In genomic region chrIV:7800338-7800737, ce11 we compare ENCODE assay signal across 2 worm cellular contexts.
TF ChIP-seq lines count a peak whose summit lies in the region.

No protein-coding gene starts in this region.

TF ChIP-seq in whole organism, L4 larva, 104 proteins besides CTCF, POLR2A, EP300 and RAD21:
- TF ChIP-seq snpc-1.2 (GFP tag; IDR thresholded peaks at IDR 0.05; lab: Robert Waterston, UW) (peak; percentile 61), nhr-76 (tag; optimal IDR thresholded peaks at IDR 0.05; lab: Kevin White, UChicago) (no peak), unc-39 (tag; optimal IDR thresholded peaks at IDR 0.05; lab: Kevin White, UChicago) (no peak), nhr-48 (tag; optimal IDR thresholded peaks at IDR 0.05; lab: Kevin White, UChicago) (no peak), hlh-11 (tag; optimal IDR thresholded peaks at IDR 0.05; lab: Kevin White, UChicago) (no peak), ceh-44 (GFP tag; IDR thresholded peaks at IDR 0.05; lab: Robert Waterston, UW) (no peak), lin-15B (tag; optimal IDR thresholded peaks at IDR 0.05; lab: Kevin White, UChicago) (no peak), daf-16 (GFP tag; optimal IDR thresholded peaks at IDR 0.05; lab: Kevin White, UChicago) (no peak), daf-16 (tag; optimal IDR thresholded peaks at IDR 0.05; lab: Kevin White, UChicago) (no peak), F49E8.2 (tag; optimal IDR thresholded peaks at IDR 0.05; lab: Kevin White, UChicago; ENCODE audit: borderline replicate concordance) (peak; percentile 21)

TF ChIP-seq in whole organism, young adult, 124 proteins besides CTCF, POLR2A, EP300 and RAD21 (continues in another document):
- TF ChIP-seq F23B12.7 (tag; optimal IDR thresholded peaks at IDR 0.05; lab: Kevin White, UChicago; ENCODE audit: insufficient read depth) (no peak), B0336.3 (GFP tag; IDR thresholded peaks at IDR 0.05; lab: Robert Waterston, UW) (peak; percentile 69; the same call in 1 of the 2 replicates), F49E8.2 (tag; optimal IDR thresholded peaks at IDR 0.05; lab: Kevin White, UChicago; ENCODE audit: insufficient read depth) (peak; percentile 80), attf-3 (GFP tag; conservative IDR thresholded peaks at IDR 0.05; lab: Robert Waterston, UW) (no peak), zfh-2 (GFP tag; conservative IDR thresholded peaks at IDR 0.05; lab: Robert Waterston, UW) (no peak), athp-1 (tag; optimal IDR thresholded peaks at IDR 0.05; lab: Kevin White, UChicago) (peak; percentile 80), let-607 (tag; optimal IDR thresholded peaks at IDR 0.05; lab: Kevin White, UChicago) (no peak), ztf-26 (tag; optimal IDR thresholded peaks at IDR 0.05; lab: Kevin White, UChicago) (no peak), ztf-28 (GFP tag; IDR thresholded peaks at IDR 0.05; lab: Robert Waterston, UW) (no peak), lin-40 (tag; optimal IDR thresholded peaks at IDR 0.05; lab: Kevin White, UChicago) (no peak), repo-1 (tag; optimal IDR thresholded peaks at IDR 0.05; lab: Kevin White, UChicago) (no peak), die-1 (tag; optimal IDR thresholded peaks at IDR 0.05; lab: Kevin White, UChicago) (no peak), gei-17 (GFP tag; optimal IDR thresholded peaks at IDR 0.05; lab: Kevin White, UChicago) (no peak), Y95B8A.8 (GFP tag; IDR thresholded peaks at IDR 0.05; lab: Robert Waterston, UW) (no peak), F39B2.1 (GFP tag; IDR thresholded peaks at IDR 0.05; lab: Robert Waterston, UW) (no peak; the same call in 1 of the 2 replicates), nhr-27 (tag; optimal IDR thresholded peaks at IDR 0.05; lab: Kevin White, UChicago) (no peak), K11D2.4 (GFP tag; IDR thresholded peaks at IDR 0.05; lab: Robert Waterston, UW) (no peak), ccch-3 (GFP tag; optimal IDR thresholded peaks at IDR 0.05; lab: Kevin White, UChicago) (no peak), dpl-1 (GFP tag; optimal IDR thresholded peaks at IDR 0.05; lab: Kevin White, UChicago) (no peak), B0019.2 (GFP tag; conservative IDR thresholded peaks at IDR 0.05; lab: Robert Waterston, UW) (no peak), ZK185.1 (tag; optimal IDR thresholded peaks at IDR 0.05; lab: Kevin White, UChicago; ENCODE audit: poor library complexity, severe bottlenecking) (no peak), snpc-1.3 (tag; optimal IDR thresholded peaks at IDR 0.05; lab: Kevin White, UChicago; ENCODE audit: insufficient read depth) (peak; percentile 41), Y79H2A.3 (GFP tag; conservative IDR thresholded peaks at IDR 0.05; lab: Robert Waterston, UW) (0 out of 2 replicates have a peak, but pooled peaks have one; percentile 28), nfya-2 (GFP tag; IDR thresholded peaks at IDR 0.05; lab: Robert Waterston, UW) (no peak), B0035.1 (tag; optimal IDR thresholded peaks at IDR 0.05; lab: Kevin White, UChicago) (no peak), ztf-18 (tag; optimal IDR thresholded peaks at IDR 0.05; lab: Kevin White, UChicago) (no peak), lin-26 (GFP tag; IDR thresholded peaks at IDR 0.05; lab: Robert Waterston, UW) (peak; percentile 66), lag-1 (GFP tag; IDR thresholded peaks at IDR 0.05; lab: Robert Waterston, UW) (no peak), ekl-4 (GFP tag; IDR thresholded peaks at IDR 0.05; lab: Robert Waterston, UW) (peak; percentile 82), unc-130 (GFP tag; optimal IDR thresholded peaks at IDR 0.05; lab: Kevin White, UChicago) (peak; percentile 63), hsf-1 (GFP tag; IDR thresholded peaks at IDR 0.05; lab: Robert Waterston, UW) (no peak; the same call in none of the 2 replicates), Y53G8AR.9 (GFP tag; conservative IDR thresholded peaks at IDR 0.05; lab: Robert Waterston, UW) (peak; percentile 86), egl-44 (GFP tag; IDR thresholded peaks at IDR 0.05; lab: Robert Waterston, UW) (no peak), nhr-179 (tag; optimal IDR thresholded peaks at IDR 0.05; lab: Kevin White, UChicago) (no peak), tbp1 (GFP tag; optimal IDR thresholded peaks at IDR 0.05; lab: Kevin White, UChicago) (no peak), sptf-2 (GFP tag; optimal IDR thresholded peaks at IDR 0.05; lab: Kevin White, UChicago) (no peak), F57C9.4 (tag; optimal IDR thresholded peaks at IDR 0.05; lab: Kevin White, UChicago) (no peak), F33H1.4 (GFP tag; IDR thresholded peaks at IDR 0.05; lab: Robert Waterston, UW) (no peak; the same call in 1 of the 2 replicates), dpff-1 (tag; optimal IDR thresholded peaks at IDR 0.05; lab: Kevin White, UChicago) (no peak), attf-6 (GFP tag; IDR thresholded peaks at IDR 0.05; lab: Robert Waterston, UW) (peak; percentile 82), hmg-1.2 (GFP tag; IDR thresholded peaks at IDR 0.05; lab: Robert Waterston, UW) (no peak; the same call in 1 of the 2 replicates), rpc-1 (optimal IDR thresholded peaks at IDR 0.05; lab: Kevin White, UChicago) (no peak), rpc-1 (tag; optimal IDR thresholded peaks at IDR 0.05; lab: Kevin White, UChicago) (no peak), atf-7 (tag; optimal IDR thresholded peaks at IDR 0.05; lab: Kevin White, UChicago) (no peak), snpc-4 (GFP tag; optimal IDR thresholded peaks at IDR 0.05; lab: Kevin White, UChicago) (peak; percentile 39), snpc-4 (tag; optimal IDR thresholded peaks at IDR 0.05; lab: Kevin White, UChicago) (peak in 2 of 4 experiments; percentile 21 to 42), madf-8 (GFP tag; conservative IDR thresholded peaks at IDR 0.05; lab: Robert Waterston, UW) (no peak), ceh-40 (GFP tag; IDR thresholded peaks at IDR 0.05; lab: Robert Waterston, UW) (no peak), dox-1 (GFP tag; IDR thresholded peaks at IDR 0.05; lab: Robert Waterston, UW) (no peak), xnd-1 (tag; optimal IDR thresholded peaks at IDR 0.05; lab: Kevin White, UChicago) (peak; percentile 32), tlf-1 (GFP tag; optimal IDR thresholded peaks at IDR 0.05; lab: Kevin White, UChicago) (peak; percentile 43), F10E7.11 (tag; optimal IDR thresholded peaks at IDR 0.05; lab: Kevin White, UChicago) (no peak), fkh-3 (tag; optimal IDR thresholded peaks at IDR 0.05; lab: Kevin White, UChicago) (peak; percentile 65), Y67H2A.10 (GFP tag; conservative IDR thresholded peaks at IDR 0.05; lab: Robert Waterston, UW) (no peak), akir-1 (GFP tag; optimal IDR thresholded peaks at IDR 0.05; lab: Kevin White, UChicago) (no peak), madf-3 (GFP tag; IDR thresholded peaks at IDR 0.05; lab: Robert Waterston, UW) (0 out of 2 replicates have a peak, but pooled peaks have one; percentile 60), him-1 (tag; optimal IDR thresholded peaks at IDR 0.05; lab: Kevin White, UChicago) (peak; percentile 24), F57A8.1 (GFP tag; optimal IDR thresholded peaks at IDR 0.05; lab: Kevin White, UChicago) (no peak), ama-1 (optimal IDR thresholded peaks at IDR 0.05; lab: Kevin White, UChicago) (no peak), ama-1 (GFP tag; optimal IDR thresholded peaks at IDR 0.05; lab: Kevin White, UChicago) (peak in 1 of 2 experiments; percentile 94), T26A5.8 (tag; optimal IDR thresholded peaks at IDR 0.05; lab: Kevin White, UChicago) (peak; percentile 20), ceh-100 (GFP tag; IDR thresholded peaks at IDR 0.05; lab: Robert Waterston, UW) (peak; percentile 48), C06A6.2 (GFP tag; conservative IDR thresholded peaks at IDR 0.05; lab: Robert Waterston, UW) (no peak), ceh-27 (GFP tag; optimal IDR thresholded peaks at IDR 0.05; lab: Kevin White, UChicago) (no peak), F55B11.4 (tag; optimal IDR thresholded peaks at IDR 0.05; lab: Kevin White, UChicago; ENCODE audit: borderline replicate concordance, insufficient read depth) (no peak), rec-8 (tag; optimal IDR thresholded peaks at IDR 0.05; lab: Kevin White, UChicago) (no peak), nhr-80 (tag; optimal IDR thresholded peaks at IDR 0.05; lab: Kevin White, UChicago) (no peak), zim-3 (tag; optimal IDR thresholded peaks at IDR 0.05; lab: Kevin White, UChicago) (no peak), nfyb-1 (GFP tag; IDR thresholded peaks at IDR 0.05; lab: Robert Waterston, UW) (no peak), D2030.7 (GFP tag; IDR thresholded peaks at IDR 0.05; lab: Robert Waterston, UW) (no peak), nhr-90 (tag; optimal IDR thresholded peaks at IDR 0.05; lab: Kevin White, UChicago) (no peak), C17E4.6 (GFP tag; IDR thresholded peaks at IDR 0.05; lab: Robert Waterston, UW) (peak; percentile 74), lin-35 (GFP tag; optimal IDR thresholded peaks at IDR 0.05; lab: Kevin White, UChicago) (no peak), snpc-3.4 (tag; optimal IDR thresholded peaks at IDR 0.05; lab: Kevin White, UChicago) (peak; percentile 45), attf-5 (GFP tag; optimal IDR thresholded peaks at IDR 0.05; lab: Kevin White, UChicago) (no peak), ceh-91 (GFP tag; IDR thresholded peaks at IDR 0.05; lab: Robert Waterston, UW) (no peak), lsy-27 (tag; optimal IDR thresholded peaks at IDR 0.05; lab: Kevin White, UChicago; ENCODE audit: borderline replicate concordance, insufficient read depth) (no peak), hmg-20 (GFP tag; IDR thresholded peaks at IDR 0.05; lab: Robert Waterston, UW) (peak; percentile 32; the same call in 1 of the 2 replicates), ztf-25 (GFP tag; IDR thresholded peaks at IDR 0.05; lab: Robert Waterston, UW) (no peak), unc-62 (GFP tag; optimal IDR thresholded peaks at IDR 0.05; lab: Kevin White, UChicago) (no peak), cebp-1 (GFP tag; IDR thresholded peaks at IDR 0.05; lab: Robert Waterston, UW) (no peak), cebp-1 (tag; optimal IDR thresholded peaks at IDR 0.05; lab: Kevin White, UChicago) (no peak), ceh-79 (tag; optimal IDR thresholded peaks at IDR 0.05; lab: Kevin White, UChicago) (no peak), pha-4 (tag; optimal IDR thresholded peaks at IDR 0.05; lab: Kevin White, UChicago) (no peak)

Comparison
In these comparisons a context has a peak if more than half of its experiments do, and no peak if none do; other contexts are left out.
1. Of the 7 proteins assayed by ChIP-seq in both whole organism, young adult and whole organism, L4 larva: peak only in whole organism, young adult: snpc-4 and unc-130; only in whole organism, L4 larva: none; in both: F49E8.2; in neither: 3; mixed calls (peak in some experiments, not most) for 1.